Worm (Caenorhabditis elegans) whole organism, L1 larva: ENCODE data around the gene fipr-6.

Source experiments
- C04F5.9 ChIP-seq: sonication (generic microtip); optimal IDR thresholded peaks from 2 replicates; lab custom pipeline; 2016; ENCODE audit warnings: missing genetic modification characterization, missing compliant biosample characterization
- alr-1 ChIP-seq: fragments of 200-800 bp; sonication (Bioruptor generic); optimal IDR thresholded peaks from 2 replicates; lab custom pipeline; 2018; ENCODE audit warnings: borderline replicate concordance, mild to moderate bottlenecking, missing genetic modification characterization, missing compliant biosample characterization
- aly-2 ChIP-seq: fragments of 150-350 bp; optimal IDR thresholded peaks from 2 replicates; lab custom pipeline; 2014; ENCODE audit warnings: missing biosample characterization, missing genetic modification characterization
- ama-1 ChIP-seq: fragments of 150-350 bp; optimal IDR thresholded peaks from 2 replicates; lab custom pipeline; 2014
- ceh-90 ChIP-seq: sonication (generic microtip); optimal IDR thresholded peaks from 2 replicates; lab custom pipeline; 2016; ENCODE audit warnings: missing genetic modification characterization, missing compliant biosample characterization
- dpl-1 ChIP-seq, 3 experiments: fragments of 150-350 bp in 2 of 3; sonication (generic microtip) in 1 of 3; optimal IDR thresholded peaks; 2 replicates each; lab custom pipeline; 2014 to 2017; ENCODE audit warnings: missing biosample characterization in 3 of 3, missing genetic modification characterization in 3 of 3, missing genetic modification reagents in 3 of 3
- efl-3 ChIP-seq: fragments of 200-800 bp; sonication (Bioruptor generic); optimal IDR thresholded peaks from 2 replicates; lab custom pipeline; 2018; ENCODE audit warnings: mild to moderate bottlenecking, missing genetic modification characterization, missing compliant biosample characterization
- egl-13 ChIP-seq: sonication (generic microtip); optimal IDR thresholded peaks from 2 replicates; lab custom pipeline; 2016; ENCODE audit warnings: missing genotype, missing genetic modification reagents, missing genetic modification characterization, missing compliant biosample characterization
- elt-2 ChIP-seq: sonication (generic microtip); optimal IDR thresholded peaks from 2 replicates; lab custom pipeline; 2016; ENCODE audit warnings: missing genetic modification characterization, mild to moderate bottlenecking, inconsistent platforms, missing compliant biosample characterization, missing genetic modification reagents
- ets-5 ChIP-seq: fragments of 200-800 bp; sonication (Bioruptor generic); IDR thresholded peaks from 2 replicates; pipeline ENCODE4 v1.3.6; 2022; ENCODE audit warnings: missing genetic modification characterization, missing compliant biosample characterization
- fkh-10 ChIP-seq: sonication (generic microtip); optimal IDR thresholded peaks from 2 replicates; lab custom pipeline; 2017; ENCODE audit warnings: missing biosample characterization, missing genetic modification reagents, missing genetic modification characterization
- fos-1 ChIP-seq: fragments of 150-350 bp; optimal IDR thresholded peaks from 2 replicates; lab custom pipeline; 2014; ENCODE audit warnings: missing biosample characterization, missing genetic modification characterization
- hlh-17 ChIP-seq: fragments of 200-800 bp; sonication (Bioruptor generic); optimal IDR thresholded peaks from 2 replicates; lab custom pipeline; 2018; ENCODE audit warnings: missing genetic modification characterization, mild to moderate bottlenecking, missing compliant biosample characterization, moderate library complexity, borderline replicate concordance
- hpl-2 ChIP-seq: fragments of 150-350 bp; optimal IDR thresholded peaks from 2 replicates; lab custom pipeline; 2014; ENCODE audit warnings: missing biosample characterization, missing genetic modification reagents, missing genetic modification characterization
- irx-1 ChIP-seq: sonication (generic microtip); optimal IDR thresholded peaks from 2 replicates; lab custom pipeline; 2016; ENCODE audit warnings: missing genetic modification characterization, missing compliant biosample characterization
- lin-14 ChIP-seq: fragments of 200-800 bp; sonication (Bioruptor generic); optimal IDR thresholded peaks from 2 replicates; lab custom pipeline; 2018; ENCODE audit warnings: mild to moderate bottlenecking, missing genetic modification characterization, moderate library complexity, missing compliant biosample characterization
- lin-15B ChIP-seq: fragments of 150-350 bp; sonication (generic microtip); optimal IDR thresholded peaks from 3 replicates; lab custom pipeline; 2014; ENCODE audit warnings: missing biosample characterization, missing genetic modification characterization
- lir-3 ChIP-seq: sonication (generic microtip); optimal IDR thresholded peaks from 2 replicates; lab custom pipeline; 2016; ENCODE audit warnings: mild to moderate bottlenecking, missing genetic modification characterization, moderate library complexity, missing compliant biosample characterization; ENCODE audit not compliant: poor library complexity
- mef-2 ChIP-seq: fragments of 150-350 bp; optimal IDR thresholded peaks from 2 replicates; lab custom pipeline; 2014; ENCODE audit warnings: missing biosample characterization, missing genetic modification characterization
- mep-1 ChIP-seq: fragments of 150-350 bp; optimal IDR thresholded peaks from 2 replicates; lab custom pipeline; 2014; ENCODE audit warnings: missing biosample characterization, missing genetic modification characterization
- nhr-12 ChIP-seq: sonication (generic microtip); optimal IDR thresholded peaks from 2 replicates; lab custom pipeline; 2017; ENCODE audit warnings: missing biosample characterization, missing genetic modification characterization
- nhr-20 ChIP-seq: sonication (generic microtip); optimal IDR thresholded peaks from 2 replicates; lab custom pipeline; 2016; ENCODE audit warnings: mild to moderate bottlenecking, missing genetic modification characterization, missing compliant biosample characterization
- nhr-47 ChIP-seq: sonication (generic microtip); optimal IDR thresholded peaks from 2 replicates; lab custom pipeline; 2016; ENCODE audit warnings: mild to moderate bottlenecking, missing genetic modification characterization, moderate library complexity, missing compliant biosample characterization
- nhr-71 ChIP-seq: sonication (generic microtip); optimal IDR thresholded peaks from 2 replicates; lab custom pipeline; 2016; ENCODE audit warnings: mild to moderate bottlenecking, missing genetic modification characterization, moderate library complexity, missing compliant biosample characterization
- nhr-77 ChIP-seq: fragments of 150-350 bp; optimal IDR thresholded peaks from 2 replicates; lab custom pipeline; 2014; ENCODE audit warnings: missing biosample characterization, missing genetic modification characterization
- nhr-84 ChIP-seq: sonication (generic microtip); optimal IDR thresholded peaks from 2 replicates; lab custom pipeline; 2017; ENCODE audit warnings: missing biosample characterization, missing genetic modification characterization
- nhr-85 ChIP-seq: sonication (generic microtip); peaks from one replicate; lab custom pipeline; 2016; ENCODE audit warnings: missing genetic modification characterization, inconsistent platforms, missing compliant biosample characterization
- pax-3 ChIP-seq: fragments of 200-800 bp; sonication (Bioruptor generic); optimal IDR thresholded peaks from 2 replicates; lab custom pipeline; 2018; ENCODE audit warnings: mild to moderate bottlenecking, missing genetic modification characterization, moderate library complexity, missing compliant biosample characterization
- pqm-1 ChIP-seq: sonication (generic microtip); optimal IDR thresholded peaks from 3 replicates; lab custom pipeline; 2017; ENCODE audit warnings: missing biosample characterization, missing genetic modification characterization
- skn-1 ChIP-seq: fragments of 150-350 bp; optimal IDR thresholded peaks from 2 replicates; lab custom pipeline; 2014; ENCODE audit warnings: missing biosample characterization, missing genetic modification characterization
- snu-23 ChIP-seq: sonication (generic microtip); optimal IDR thresholded peaks from 2 replicates; lab custom pipeline; 2016; ENCODE audit warnings: missing genetic modification characterization, missing compliant biosample characterization
- sox-4 ChIP-seq: sonication (generic microtip); optimal IDR thresholded peaks from 2 replicates; lab custom pipeline; 2016; ENCODE audit warnings: missing genetic modification characterization, missing compliant biosample characterization
- sptf-1 ChIP-seq: fragments of 150-350 bp; optimal IDR thresholded peaks from 2 replicates; lab custom pipeline; 2014; ENCODE audit warnings: missing biosample characterization, missing genetic modification characterization
- tbx-2 ChIP-seq: sonication (generic microtip); optimal IDR thresholded peaks from 2 replicates; lab custom pipeline; 2016; ENCODE audit warnings: missing genetic modification characterization, missing compliant biosample characterization
- unc-130 ChIP-seq: fragments of 150-350 bp; optimal IDR thresholded peaks from 2 replicates; lab custom pipeline; 2017; ENCODE audit warnings: missing biosample characterization, missing genetic modification characterization, inconsistent platforms
- xbp-1 ChIP-seq: sonication (generic microtip); optimal IDR thresholded peaks from 2 replicates; lab custom pipeline; 2016; ENCODE audit warnings: missing genetic modification characterization, missing compliant biosample characterization
- zip-4 ChIP-seq: fragments of 200-800 bp; sonication (Bioruptor generic); optimal IDR thresholded peaks from 2 replicates; lab custom pipeline; 2018; ENCODE audit warnings: mild to moderate bottlenecking, missing genetic modification characterization, moderate library complexity, missing compliant biosample characterization
- ztf-11 ChIP-seq, 2 experiments: sonication (generic microtip); optimal IDR thresholded peaks; 2 replicates each; lab custom pipeline; 2016 to 2017; ENCODE audit warnings: missing genetic modification characterization in 2 of 2, missing biosample characterization in 1 of 2, missing compliant biosample characterization in 1 of 2

Gene fipr-6

ce11 chrV:10216724-10217123 lies 14.3 kb upstream of the fipr-6 start, which contains the start of gene ZK856.14:
TSS of gene ZK856.14 (plus strand) at chrV:10217024.
- no peak for TF ChIP-seq elt-2
- TF ChIP-seq snu-23 (GFP tag; lab: Kevin White, UChicago), result no peak
- TF ChIP-seq nhr-85 (tag; lab: Kevin White, UChicago), result no peak
- no peak for TF ChIP-seq xbp-1
- TF ChIP-seq egl-13 (tag; lab: Kevin White, UChicago), result no peak
- no peak for TF ChIP-seq nhr-20 (tag; lab: Kevin White, UChicago)
- TF ChIP-seq lir-3 (tag; lab: Kevin White, UChicago), result no peak
- no peak for TF ChIP-seq zip-4

DNA sequence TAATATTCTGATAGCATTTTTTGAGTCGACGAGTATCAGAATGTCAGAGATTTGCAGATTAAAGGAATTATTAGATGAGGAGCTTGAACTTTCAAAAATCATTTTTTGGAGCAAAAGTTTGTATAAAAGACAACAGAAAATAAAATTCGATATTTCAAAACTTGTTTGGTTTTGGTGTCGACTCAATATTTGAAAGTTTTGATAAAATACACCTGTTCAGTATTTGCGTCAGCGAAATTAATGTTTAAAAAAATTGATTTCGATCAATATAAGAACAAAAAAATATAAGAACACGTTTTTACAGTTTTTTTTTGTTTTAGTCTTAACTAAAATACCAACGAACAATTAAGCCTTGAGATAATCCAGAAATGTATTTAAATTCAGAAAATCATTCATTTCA lies 10.4 kb upstream of the fipr-6 start, which contains the start of gene C12D8.13:
Gene C12D8.13, minus strand, starts transcription at position 101 of the 400 bp plus-strand sequence.
- TF ChIP-seq nhr-77 (tag; lab: Kevin White, UChicago), result no peak
- TF ChIP-seq pqm-1, result no peak
- no peak for TF ChIP-seq fkh-10 (GFP tag; lab: Kevin White, UChicago)
- no peak for TF ChIP-seq egl-13 (tag; lab: Kevin White, UChicago)
- no peak for TF ChIP-seq elt-2
- TF ChIP-seq zip-4, result no peak
- no peak for TF ChIP-seq skn-1 (tag; lab: Kevin White, UChicago)
- TF ChIP-seq nhr-71 (tag; lab: Kevin White, UChicago), result no peak
- no peak for TF ChIP-seq ama-1 (lab: Kevin White, UChicago)
- TF ChIP-seq fos-1, result no peak
- no peak for TF ChIP-seq ztf-11 (tag; optimal IDR thresholded peaks at IDR 0.05; lab: Kevin White, UChicago)
- TF ChIP-seq C04F5.9 (tag; lab: Kevin White, UChicago), result no peak
- TF ChIP-seq hlh-17 (GFP tag; lab: Kevin White, UChicago), result no peak
- no peak for TF ChIP-seq pax-3
- TF ChIP-seq dpl-1 (GFP tag; optimal IDR thresholded peaks at IDR 0.05; lab: Kevin White, UChicago), result no peak
- no peak for TF ChIP-seq ceh-90 (tag; lab: Kevin White, UChicago)
- no peak for TF ChIP-seq hpl-2 (GFP tag; lab: Kevin White, UChicago)
- TF ChIP-seq aly-2, result no peak

DNA sequence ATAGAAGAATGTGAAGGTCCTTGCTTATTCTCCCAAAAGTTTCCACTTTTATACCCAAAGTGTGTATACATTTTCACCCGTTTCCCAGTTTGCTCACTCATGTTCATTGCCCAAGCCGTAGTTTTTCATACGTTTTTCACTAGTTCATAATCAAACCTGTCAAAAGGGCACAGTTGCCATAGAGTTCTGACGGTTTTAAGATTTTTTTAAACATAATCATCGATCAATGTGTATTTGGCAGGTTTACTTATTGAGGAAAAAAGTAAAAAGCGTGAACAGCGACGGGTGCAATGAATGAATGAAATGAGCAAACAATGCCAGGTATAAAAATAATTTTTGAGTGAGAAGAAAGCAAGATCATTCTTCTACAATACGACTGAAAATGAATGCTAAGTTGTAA lies 9.7 kb upstream of the fipr-6 start, which contains the start of the genes fipr-5 and fipr-9:
Gene fipr-5, minus strand, starts transcription at position 101 of the 400 bp plus-strand sequence.
Gene fipr-9, plus strand, starts transcription at position 346 of the 400 bp plus-strand sequence.
- TF ChIP-seq zip-4 (no peak), nhr-20 (tag; lab: Kevin White, UChicago) (no peak), fkh-10 (GFP tag; lab: Kevin White, UChicago) (no peak), nhr-12 (tag; lab: Kevin White, UChicago) (no peak), tbx-2 (tag; lab: Kevin White, UChicago) (no peak), ets-5 (no peak), unc-130 (tag; lab: Kevin White, UChicago) (no peak), nhr-47 (no peak), irx-1 (tag; lab: Kevin White, UChicago) (no peak), sptf-1 (tag; lab: Kevin White, UChicago) (no peak), nhr-77 (tag; lab: Kevin White, UChicago) (no peak), mep-1 (tag; lab: Kevin White, UChicago) (no peak)

DNA sequence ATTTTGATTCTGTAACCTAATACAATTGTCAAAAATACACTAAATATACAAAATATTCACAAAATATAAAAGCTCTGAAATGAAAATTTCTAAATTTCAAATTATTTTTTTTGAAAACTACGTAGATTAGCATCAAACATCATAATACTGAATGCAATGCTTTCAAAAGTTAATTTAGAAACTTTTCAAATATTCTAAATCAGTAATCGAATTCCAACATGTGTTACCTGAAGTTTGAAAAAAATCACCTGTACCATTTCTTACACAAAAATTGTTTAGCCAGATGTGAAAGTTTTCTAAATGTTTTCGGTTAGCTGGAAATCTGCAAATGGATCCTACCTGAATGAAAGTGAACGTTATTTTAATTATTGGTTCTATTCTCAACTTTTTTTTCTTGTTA lies 9.0 kb upstream of the fipr-6 start, which contains the start of gene C12D8.20:
Gene C12D8.20, plus strand, starts transcription at position 301 of the 400 bp plus-strand sequence.
- no peak for TF ChIP-seq alr-1 (tag; lab: Kevin White, UChicago)
- no peak for TF ChIP-seq lin-15B (tag; lab: Kevin White, UChicago)
- TF ChIP-seq hlh-17 (GFP tag; lab: Kevin White, UChicago), result no peak
- TF ChIP-seq pax-3, result no peak
- no peak for TF ChIP-seq lin-14 (GFP tag; lab: Kevin White, UChicago)
- no peak for TF ChIP-seq efl-3 (GFP tag; lab: Kevin White, UChicago)
- no peak for TF ChIP-seq nhr-20 (tag; lab: Kevin White, UChicago)
- TF ChIP-seq sox-4 (tag; lab: Kevin White, UChicago), result no peak
- no peak for TF ChIP-seq mef-2
- no peak for TF ChIP-seq elt-2
- TF ChIP-seq dpl-1 (GFP tag; optimal IDR thresholded peaks at IDR 0.05; lab: Kevin White, UChicago), result no peak
- no peak for TF ChIP-seq nhr-84
- no peak for TF ChIP-seq ztf-11 (tag; optimal IDR thresholded peaks at IDR 0.05; lab: Kevin White, UChicago)
